Fruit fly (Drosophila melanogaster) whole organism, embryonic: Measurements from ENCODE around the gene CG42536.

Source experiments
- Abd-B ChIP-seq: fragments of 200-800 bp; sonication (Bioruptor generic); optimal IDR thresholded peaks from 2 replicates; lab custom pipeline; 2018; ENCODE audit warnings: missing biosample characterization, mild to moderate bottlenecking, missing genetic modification characterization, moderate library complexity
- Blimp-1 ChIP-seq: fragments of 200-800 bp; sonication (Bioruptor generic); optimal IDR thresholded peaks from 3 replicates; lab custom pipeline; 2018; ENCODE audit warnings: missing biosample characterization, missing genetic modification characterization, mild to moderate bottlenecking, moderate library complexity, missing genetic modification reagents
- Bteb2 ChIP-seq: fragments of 200-800 bp; sonication (Bioruptor generic); optimal IDR thresholded peaks from 2 replicates; lab custom pipeline; 2016; ENCODE audit warnings: missing biosample characterization, missing genetic modification characterization
- CG10274 ChIP-seq: fragments of 200-800 bp; sonication (Bioruptor generic); optimal IDR thresholded peaks from 3 replicates; lab custom pipeline; 2017; ENCODE audit warnings: missing biosample characterization, mild to moderate bottlenecking, missing genetic modification characterization
- CG11504 ChIP-seq: fragments of 200-800 bp; sonication (Bioruptor generic); optimal IDR thresholded peaks from 3 replicates; lab custom pipeline; 2019; ENCODE audit warnings: missing biosample characterization, mild to moderate bottlenecking, missing genetic modification characterization, moderate library complexity
- CG12744 ChIP-seq: fragments of 200-800 bp; sonication (Bioruptor generic); optimal IDR thresholded peaks from 2 replicates; lab custom pipeline; 2016; ENCODE audit warnings: missing biosample characterization, missing genetic modification characterization
- CG12769 ChIP-seq: fragments of 200-800 bp; sonication (Bioruptor generic); optimal IDR thresholded peaks from 2 replicates; lab custom pipeline; 2019; ENCODE audit warnings: missing biosample characterization, mild to moderate bottlenecking, missing genetic modification characterization, moderate library complexity
- CG13775 ChIP-seq: fragments of 200-800 bp; sonication (Bioruptor generic); optimal IDR thresholded peaks from 3 replicates; lab custom pipeline; 2017; ENCODE audit warnings: missing biosample characterization, mild to moderate bottlenecking, missing genetic modification characterization
- CG14667 ChIP-seq: fragments of 200-800 bp; sonication (Bioruptor generic); IDR thresholded peaks from 2 replicates; pipeline ENCODE4 v1.3.6; 2022; ENCODE audit warnings: missing biosample characterization, missing genetic modification characterization
- CG14860 ChIP-seq: fragments of 200-800 bp; sonication (Bioruptor generic); IDR thresholded peaks from 3 replicates; pipeline ENCODE4 v1.3.6; 2022; ENCODE audit warnings: missing biosample characterization, missing genetic modification characterization; ENCODE audit not compliant: partially characterized antibody
- CG15269 ChIP-seq: fragments of 200-800 bp; sonication (Bioruptor generic); optimal IDR thresholded peaks from 2 replicates; lab custom pipeline; 2018; ENCODE audit warnings: missing biosample characterization, mild to moderate bottlenecking, missing genetic modification characterization, moderate library complexity
- CG1529 ChIP-seq: fragments of 200-800 bp; sonication (Bioruptor generic); optimal IDR thresholded peaks from 3 replicates; lab custom pipeline; 2018; ENCODE audit warnings: missing biosample characterization, missing genetic modification characterization
- CG1832 ChIP-seq: fragments of 200-800 bp; sonication (Bioruptor generic); optimal IDR thresholded peaks from 2 replicates; lab custom pipeline; 2017; ENCODE audit warnings: missing biosample characterization, mild to moderate bottlenecking, missing genetic modification characterization, inconsistent platforms
- CG2120 ChIP-seq: fragments of 200-800 bp; sonication (Bioruptor generic); optimal IDR thresholded peaks from 3 replicates; lab custom pipeline; 2016; ENCODE audit warnings: missing biosample characterization, missing genetic modification characterization
- CG2129 ChIP-seq: fragments of 200-800 bp; sonication (Bioruptor generic); IDR thresholded peaks from 2 replicates; pipeline ENCODE4 v1.3.6; 2022; ENCODE audit warnings: missing biosample characterization, missing genetic modification characterization; ENCODE audit not compliant: partially characterized antibody
- CG31224 ChIP-seq: fragments of 200-800 bp; sonication (Bioruptor generic); IDR thresholded peaks from 2 replicates; pipeline ENCODE4 v1.3.6; 2022; ENCODE audit warnings: missing biosample characterization, missing genetic modification characterization
- CG3281 ChIP-seq: fragments of 200-800 bp; sonication (Bioruptor generic); optimal IDR thresholded peaks from 3 replicates; lab custom pipeline; 2017; ENCODE audit warnings: missing biosample characterization, mild to moderate bottlenecking, missing genetic modification characterization
- CG33213 ChIP-seq: fragments of 200-800 bp; sonication (Bioruptor generic); optimal IDR thresholded peaks from 3 replicates; lab custom pipeline; 2016; ENCODE audit warnings: missing biosample characterization, missing genetic modification characterization
- CG3407 ChIP-seq: fragments of 200-800 bp; sonication (Bioruptor generic); optimal IDR thresholded peaks from 2 replicates; lab custom pipeline; 2018; ENCODE audit warnings: missing biosample characterization, mild to moderate bottlenecking, missing genetic modification characterization
- CG34376 ChIP-seq: fragments of 200-800 bp; sonication (Bioruptor generic); optimal IDR thresholded peaks from 2 replicates; lab custom pipeline; 2018; ENCODE audit warnings: missing biosample characterization, mild to moderate bottlenecking, missing genetic modification characterization
- CG3726 ChIP-seq: fragments of 200-800 bp; sonication (Bioruptor generic); IDR thresholded peaks from 3 replicates; pipeline ENCODE4, ENCODE4 v1.3.6; 2022; ENCODE audit warnings: missing biosample characterization, missing genetic modification characterization
- CG7745 ChIP-seq: fragments of 200-800 bp; sonication (Bioruptor generic); optimal IDR thresholded peaks from 2 replicates; lab custom pipeline; 2018; ENCODE audit warnings: missing biosample characterization, mild to moderate bottlenecking, missing genetic modification characterization, moderate library complexity
- CG7987 ChIP-seq: fragments of 200-800 bp; sonication (Bioruptor generic); optimal IDR thresholded peaks from 2 replicates; lab custom pipeline; 2018; ENCODE audit warnings: missing biosample characterization, mild to moderate bottlenecking, missing genetic modification characterization, moderate library complexity
- Fer3 ChIP-seq: fragments of 200-800 bp; sonication (Bioruptor generic); optimal IDR thresholded peaks from 2 replicates; lab custom pipeline; 2018; ENCODE audit warnings: missing biosample characterization, mild to moderate bottlenecking, missing genetic modification characterization, moderate library complexity
- H15 ChIP-seq: fragments of 200-800 bp; sonication (Bioruptor generic); IDR thresholded peaks from 3 replicates; pipeline ENCODE4 v1.3.6; 2022; ENCODE audit warnings: missing biosample characterization, missing genetic modification characterization
- HLH3B ChIP-seq: fragments of 200-800 bp; sonication (Bioruptor generic); IDR thresholded peaks from 2 replicates; pipeline ENCODE4 v1.3.6; 2022; ENCODE audit warnings: missing biosample characterization, missing genetic modification characterization
- Lhr ChIP-seq: fragments of 200-800 bp; sonication (Bioruptor generic); optimal IDR thresholded peaks from 3 replicates; lab custom pipeline; 2017; ENCODE audit warnings: mild to moderate bottlenecking, missing biosample characterization, missing genetic modification reagents, missing genetic modification characterization
- MBD-R2 ChIP-seq: fragments of 200-800 bp; sonication (Bioruptor generic); IDR thresholded peaks from 2 replicates; pipeline ENCODE4 v1.3.6; 2022; ENCODE audit warnings: missing biosample characterization, missing genetic modification characterization
- Max ChIP-seq: fragments of 200-800 bp; sonication (Bioruptor generic); optimal IDR thresholded peaks from 2 replicates; lab custom pipeline; 2016; ENCODE audit warnings: missing biosample characterization, mild to moderate bottlenecking, missing genetic modification characterization
- Poxn ChIP-seq: fragments of 200-800 bp; sonication (Bioruptor generic); IDR thresholded peaks from 2 replicates; pipeline ENCODE4 v1.3.6; 2022; ENCODE audit warnings: missing biosample characterization, missing genetic modification characterization
- Rx ChIP-seq: fragments of 200-800 bp; sonication (Bioruptor generic); IDR thresholded peaks from 2 replicates; pipeline ENCODE4 v1.3.6; 2022; ENCODE audit warnings: missing biosample characterization, missing genetic modification characterization
- Xbp1 ChIP-seq: fragments of 200-800 bp; sonication (Bioruptor generic); optimal IDR thresholded peaks from 3 replicates; lab custom pipeline; 2016; ENCODE audit warnings: missing biosample characterization, mild to moderate bottlenecking, missing genetic modification characterization
- Xrp1 ChIP-seq: fragments of 200-800 bp; sonication (Bioruptor generic); IDR thresholded peaks from 2 replicates; pipeline ENCODE4 v1.3.6; 2022; ENCODE audit warnings: missing biosample characterization, missing genetic modification characterization
- ab ChIP-seq: fragments of 200-800 bp; sonication (Bioruptor generic); optimal IDR thresholded peaks from 2 replicates; lab custom pipeline; 2016; ENCODE audit warnings: missing biosample characterization, missing genetic modification characterization
- abd-A ChIP-seq: fragments of 200-800 bp; sonication (Bioruptor generic); optimal IDR thresholded peaks from 3 replicates; lab custom pipeline; 2019; ENCODE audit warnings: missing biosample characterization, mild to moderate bottlenecking, missing genetic modification characterization, moderate library complexity
- amos ChIP-seq: fragments of 200-800 bp; sonication (Bioruptor generic); IDR thresholded peaks from 2 replicates; pipeline ENCODE4 v1.3.6; 2022; ENCODE audit warnings: missing biosample characterization, missing genetic modification characterization; ENCODE audit not compliant: partially characterized antibody
- disco-r ChIP-seq: fragments of 200-800 bp; sonication (Bioruptor generic); optimal IDR thresholded peaks from 2 replicates; lab custom pipeline; 2016; ENCODE audit warnings: missing biosample characterization, missing genetic modification characterization
- dpn ChIP-seq, 2 experiments: fragments of 200-800 bp; sonication (Bioruptor generic); optimal IDR thresholded peaks; 3 replicates each; lab custom pipeline; 2016; ENCODE audit warnings: missing biosample characterization in 2 of 2, missing genetic modification characterization in 2 of 2
- gcm ChIP-seq: fragments of 200-800 bp; sonication (Bioruptor generic); optimal IDR thresholded peaks from 2 replicates; lab custom pipeline; 2019; ENCODE audit warnings: missing biosample characterization, mild to moderate bottlenecking, missing genetic modification characterization, moderate library complexity
- ham ChIP-seq: fragments of 200-800 bp; sonication (Bioruptor generic); IDR thresholded peaks from 2 replicates; pipeline ENCODE4 v1.3.6; 2022; ENCODE audit warnings: missing biosample characterization, missing genetic modification characterization
- hb ChIP-seq: fragments of 200-800 bp; sonication (Bioruptor generic); IDR thresholded peaks from 3 replicates; pipeline ENCODE4 v1.3.6; 2022; ENCODE audit warnings: missing biosample characterization, missing genetic modification characterization; ENCODE audit not compliant: partially characterized antibody
- hbn ChIP-seq: fragments of 200-800 bp; sonication (Bioruptor generic); IDR thresholded peaks from 2 replicates; pipeline ENCODE4 v1.3.6; 2022; ENCODE audit warnings: missing biosample characterization, missing genetic modification characterization; ENCODE audit not compliant: partially characterized antibody
- mld ChIP-seq: fragments of 200-800 bp; sonication (Bioruptor generic); IDR thresholded peaks from 3 replicates; pipeline ENCODE4 v1.3.6; 2022; ENCODE audit warnings: missing biosample characterization, missing genetic modification characterization; ENCODE audit not compliant: partially characterized antibody
- org-1 ChIP-seq: fragments of 200-800 bp; sonication (Bioruptor generic); optimal IDR thresholded peaks from 2 replicates; lab custom pipeline; 2017; ENCODE audit warnings: missing biosample characterization, missing genetic modification characterization
- otp ChIP-seq: fragments of 200-800 bp; sonication (Bioruptor generic); IDR thresholded peaks from 3 replicates; pipeline ENCODE4, ENCODE4 v1.3.6; 2022; ENCODE audit warnings: missing biosample characterization, missing genetic modification characterization
- pho ChIP-seq: fragments of 200-800 bp; sonication (Bioruptor generic); optimal IDR thresholded peaks from 2 replicates; lab custom pipeline; 2016; ENCODE audit warnings: missing biosample characterization, missing genetic modification characterization
- pros ChIP-seq: fragments of 200-800 bp; sonication (Bioruptor generic); optimal IDR thresholded peaks from 3 replicates; lab custom pipeline; 2019; ENCODE audit warnings: missing biosample characterization, mild to moderate bottlenecking, missing genetic modification characterization, moderate library complexity
- repo ChIP-seq: fragments of 200-800 bp; sonication (Bioruptor generic); optimal IDR thresholded peaks from 2 replicates; lab custom pipeline; 2016; ENCODE audit warnings: missing biosample characterization, missing genetic modification characterization
- tgo ChIP-seq: fragments of 200-800 bp; sonication (Bioruptor generic); IDR thresholded peaks from 3 replicates; pipeline ENCODE4 v1.3.6; 2022; ENCODE audit warnings: missing biosample characterization, missing genetic modification characterization
- ttk ChIP-seq: fragments of 200-800 bp; sonication (Bioruptor generic); IDR thresholded peaks from 2 replicates; pipeline ENCODE4 v2.1.2; 2022; ENCODE audit warnings: missing biosample characterization, missing genetic modification characterization
- yki ChIP-seq: fragments of >200 bp; optimal IDR thresholded peaks from 3 replicates; lab custom pipeline; 2018

CG42536 gene

DNA sequence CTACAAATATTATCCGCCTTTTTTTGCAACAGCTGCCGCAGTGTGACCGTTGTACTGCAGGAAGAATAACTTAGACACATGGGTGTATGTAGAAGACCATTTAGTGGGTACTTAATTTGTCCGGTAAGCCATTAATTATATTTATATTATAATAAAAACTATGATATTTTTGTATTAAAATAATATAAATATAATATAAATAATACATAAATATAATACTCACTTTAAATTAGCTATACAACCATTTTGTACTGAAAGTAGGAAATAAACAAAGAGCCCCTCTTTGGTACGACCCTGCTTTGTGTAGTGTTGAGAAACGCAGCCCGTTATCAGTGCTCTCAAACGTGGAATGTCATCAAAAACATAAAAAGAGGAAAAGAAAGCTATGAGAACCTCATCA is 8.0 kb upstream of the CG42536 start, which contains the start of gene Cnep1r2 (continued):
- TF ChIP-seq hb (GFP tag; lab: Robert Waterston, UW) (no peak), HLH3B (peak; percentile 95), amos (GFP tag; lab: Robert Waterston, UW) (no peak), Rx (peak; percentile 87), CG33213 (GFP tag; lab: Kevin White, UChicago) (peak; percentile 31), Xrp1 (peak; percentile 98), org-1 (peak; percentile 79), Abd-B (peak; percentile 98), disco-r (GFP tag; lab: Kevin White, UChicago) (no peak), ab (GFP tag; lab: Kevin White, UChicago) (peak; percentile 60), CG7987 (GFP tag; lab: Kevin White, UChicago) (peak; percentile 87), repo (peak; percentile 33), CG1529 (peak; percentile 85), pho (GFP tag; lab: Kevin White, UChicago) (peak; percentile 58), CG14860 (GFP tag; lab: Robert Waterston, UW) (no peak), CG1832 (GFP tag; lab: Kevin White, UChicago) (no peak), MBD-R2 (GFP tag; lab: Robert Waterston, UW) (peak; percentile 93), gcm (GFP tag; lab: Kevin White, UChicago) (peak; percentile 97), CG13775 (peak; percentile 97), CG14667 (GFP tag; lab: Robert Waterston, UW) (peak; percentile 95), CG3407 (GFP tag; lab: Kevin White, UChicago) (peak; percentile 90), Xbp1 (GFP tag; lab: Kevin White, UChicago) (peak; percentile 96), CG10274 (GFP tag; lab: Kevin White, UChicago) (peak; percentile 65), Blimp-1 (GFP tag; lab: Kevin White, UChicago) (peak; percentile 94), CG34376 (peak; percentile 82), H15 (GFP tag; lab: Robert Waterston, UW) (peak; percentile 93), yki (lab: Kevin White, UChicago) (no peak), CG12744 (GFP tag; lab: Kevin White, UChicago) (no peak), Max (peak; percentile 87), ttk (GFP tag; lab: Robert Waterston, UW) (peak; percentile 95), Fer3 (tag; lab: Kevin White, UChicago) (peak; percentile 96), pros (GFP tag; lab: Kevin White, UChicago) (peak; percentile 60), abd-A (tag; lab: Kevin White, UChicago) (no peak), Bteb2 (GFP tag; lab: Kevin White, UChicago) (peak; percentile 40), CG15269 (peak; percentile 97), CG2120 (peak; percentile 90), ham (peak; percentile 75; the same call in 1 of the 2 replicates), CG3281 (GFP tag; lab: Kevin White, UChicago) (peak; percentile 93), CG11504 (tag; lab: Kevin White, UChicago) (peak; percentile 95), CG2129 (GFP tag; lab: Robert Waterston, UW) (no peak), CG31224 (GFP tag; lab: Robert Waterston, UW) (peak; percentile 93), Lhr (GFP tag; lab: Kevin White, UChicago) (peak; percentile 69), Poxn (GFP tag; lab: Robert Waterston, UW) (peak; percentile 79), mld (GFP tag; lab: Robert Waterston, UW) (no peak), otp (GFP tag; lab: Robert Waterston, UW) (peak; percentile 88), CG7745 (tag; lab: Kevin White, UChicago) (peak; percentile 63), hbn (GFP tag; lab: Robert Waterston, UW) (no peak), CG12769 (tag; lab: Kevin White, UChicago) (no peak), tgo (GFP tag; lab: Robert Waterston, UW) (peak; percentile 97), CG3726 (peak; percentile 88; the same call in 2 of the 3 replicates), dpn (GFP tag; optimal IDR thresholded peaks at IDR 0.05; lab: Kevin White, UChicago) (peak; percentile 74 to 96)
